Fruit fly (Drosophila melanogaster) whole organism, pupa: ENCODE results near the gene CG2841.

Experiments used
- CG17806 ChIP-seq: fragments of 200-800 bp; sonication (Bioruptor generic); optimal IDR thresholded peaks from 2 replicates; lab custom pipeline; 2018; ENCODE audit warnings: missing biosample characterization, mild to moderate bottlenecking, missing genetic modification characterization, moderate library complexity
- CG32121 ChIP-seq: fragments of 200-800 bp; sonication (Bioruptor generic); IDR thresholded peaks from 2 replicates; pipeline ENCODE4 v1.3.6; 2022; ENCODE audit warnings: missing biosample characterization, missing genetic modification characterization
- CG34367 ChIP-seq: fragments of 200-800 bp; sonication (Bioruptor generic); optimal IDR thresholded peaks from 2 replicates; lab custom pipeline; 2018; ENCODE audit warnings: missing biosample characterization, mild to moderate bottlenecking, missing genetic modification characterization
- CG8159 ChIP-seq: fragments of 200-800 bp; sonication (Bioruptor generic); optimal IDR thresholded peaks from 3 replicates; lab custom pipeline; 2018; ENCODE audit warnings: missing biosample characterization, mild to moderate bottlenecking, missing genetic modification characterization, moderate library complexity
- D1 ChIP-seq: fragments of 200-800 bp; sonication (Bioruptor generic); optimal IDR thresholded peaks from 2 replicates; lab custom pipeline; 2018; ENCODE audit warnings: missing biosample characterization, mild to moderate bottlenecking, missing genetic modification characterization, moderate library complexity
- EcR ChIP-seq: fragments of 200-800 bp; sonication (Bioruptor generic); optimal IDR thresholded peaks from 3 replicates; lab custom pipeline; 2019; ENCODE audit warnings: missing biosample characterization, missing genetic modification characterization, mild to moderate bottlenecking, moderate library complexity, missing genetic modification reagents
- Ets98B ChIP-seq: fragments of 200-800 bp; sonication (Bioruptor generic); IDR thresholded peaks from 2 replicates; pipeline ENCODE4 v1.3.6; 2022; ENCODE audit warnings: missing biosample characterization, missing genetic modification characterization
- Pif1B ChIP-seq: fragments of 200-800 bp; sonication (Bioruptor generic); optimal IDR thresholded peaks from 3 replicates; lab custom pipeline; 2016; ENCODE audit warnings: missing biosample characterization, missing genetic modification characterization
- Snoo ChIP-seq: fragments of 200-800 bp; sonication (Bioruptor generic); optimal IDR thresholded peaks from 3 replicates; lab custom pipeline; 2017; ENCODE audit warnings: missing biosample characterization, mild to moderate bottlenecking, missing genetic modification characterization, inconsistent platforms
- fd96Ca ChIP-seq: fragments of 200-800 bp; sonication (Bioruptor generic); IDR thresholded peaks from 3 replicates; pipeline ENCODE4 v1.3.6; 2022; ENCODE audit warnings: missing biosample characterization, missing genetic modification characterization
- gl ChIP-seq: fragments of 200-800 bp; sonication (Bioruptor generic); optimal IDR thresholded peaks from 2 replicates; lab custom pipeline; 2018; ENCODE audit warnings: missing biosample characterization, mild to moderate bottlenecking, missing genetic modification characterization
- rn ChIP-seq: fragments of 200-800 bp; sonication (Bioruptor generic); IDR thresholded peaks from 2 replicates; pipeline ENCODE4 v1.3.6; 2022; ENCODE audit warnings: missing biosample characterization, missing genetic modification characterization

DNA sequence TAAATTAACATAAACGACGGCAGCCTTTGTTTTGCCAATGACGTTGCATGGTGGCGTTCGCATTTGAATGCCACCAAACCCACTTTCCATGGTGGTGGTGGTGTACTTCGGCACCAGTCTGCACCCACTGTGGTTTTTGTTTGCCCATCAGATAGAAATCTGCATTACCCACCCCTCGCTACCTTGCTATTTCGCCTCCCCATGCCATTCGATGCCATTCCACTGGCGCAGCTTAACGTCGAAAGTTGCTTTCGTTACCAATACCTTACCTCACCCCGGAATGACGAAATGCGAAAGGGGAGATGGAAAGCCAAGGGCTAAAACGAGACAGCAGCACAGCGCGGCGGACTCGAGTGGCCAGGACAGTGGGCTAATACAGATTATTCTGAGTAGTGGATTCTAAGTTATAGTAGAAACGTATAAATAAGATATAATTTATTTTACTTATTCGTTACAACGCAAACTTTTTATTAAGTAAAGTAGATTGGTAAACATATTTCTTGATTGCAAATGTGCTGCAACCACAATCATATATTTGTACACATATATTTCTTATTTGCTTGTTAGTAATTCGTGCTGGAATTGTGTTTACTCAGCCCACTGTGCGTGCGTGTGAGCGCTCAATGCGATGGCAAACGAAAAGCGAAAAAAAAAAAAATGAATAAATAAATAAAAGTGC, 30.2 kb upstream of the CG2841 start:
- TF ChIP-seq fd96Ca (GFP tag; lab: Robert Waterston, UW) (no peak), Snoo (tag; lab: Kevin White, UChicago) (no peak), CG8159 (tag; lab: Kevin White, UChicago) (peak; percentile 52), Pif1B (peak; percentile 39), CG32121 (GFP tag; lab: Robert Waterston, UW) (no peak), EcR (GFP tag; lab: Kevin White, UChicago) (no peak), CG34367 (tag; lab: Kevin White, UChicago) (peak; percentile 33), CG17806 (tag; lab: Kevin White, UChicago) (peak; percentile 33), D1 (tag; lab: Kevin White, UChicago) (no peak), gl (no peak), rn (GFP tag; lab: Robert Waterston, UW) (no peak), Ets98B (no peak)
